Worm (Caenorhabditis elegans) whole organism, L3 larva: ENCODE results near the gene C31H2.4.

Experiments used
- aly-2 ChIP-seq: fragments of 150-350 bp; optimal IDR thresholded peaks from 2 replicates; lab custom pipeline; 2014; ENCODE audit warnings: missing biosample characterization, missing genetic modification characterization
- egl-27 ChIP-seq: sonication (generic microtip); optimal IDR thresholded peaks from 4 replicates; lab custom pipeline; 2017; ENCODE audit warnings: missing biosample characterization, missing genetic modification reagents, missing genetic modification characterization
- hmg-11 ChIP-seq: sonication (generic microtip); optimal IDR thresholded peaks from 2 replicates; lab custom pipeline; 2016; ENCODE audit warnings: missing genetic modification characterization, missing compliant biosample characterization
- nhr-12 ChIP-seq: fragments of 150-350 bp; optimal IDR thresholded peaks from 2 replicates; lab custom pipeline; 2014; ENCODE audit warnings: missing biosample characterization, missing genetic modification characterization
- nhr-25 ChIP-seq: sonication (generic microtip); optimal IDR thresholded peaks from 2 replicates; lab custom pipeline; 2017; ENCODE audit warnings: missing biosample characterization, missing genetic modification characterization
- nhr-77 ChIP-seq: fragments of 150-350 bp; optimal IDR thresholded peaks from 2 replicates; lab custom pipeline; 2014; ENCODE audit warnings: missing biosample characterization, missing genetic modification characterization
- snpc-4 ChIP-seq: fragments of 150-350 bp; optimal IDR thresholded peaks from 2 replicates; lab custom pipeline; 2014; ENCODE audit warnings: missing biosample characterization, missing genetic modification characterization
- ztf-11 ChIP-seq: fragments of 150-350 bp; optimal IDR thresholded peaks from 2 replicates; lab custom pipeline; 2014; ENCODE audit warnings: missing biosample characterization, missing genetic modification characterization

DNA sequence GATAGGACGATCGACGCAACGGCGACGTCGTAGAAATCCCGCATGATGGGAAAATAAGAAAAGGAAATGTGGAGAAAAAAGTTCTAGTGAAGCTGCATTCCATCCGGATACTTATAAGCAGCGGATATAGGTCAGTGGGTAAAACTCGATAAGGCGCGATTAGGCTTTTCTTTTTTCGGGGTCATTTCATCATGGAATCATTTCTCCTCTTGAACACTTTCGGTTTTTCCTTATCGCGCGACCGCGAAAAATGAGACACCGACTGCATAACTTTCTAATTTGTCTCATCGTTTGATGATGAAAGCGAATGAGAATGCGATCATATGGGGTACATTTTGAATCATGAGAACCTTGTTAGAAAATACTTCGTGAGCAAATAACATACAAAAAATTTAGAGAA lies 9.1 kb downstream of the C31H2.4 start, which contains the start of gene dpy-8:
- TF ChIP-seq hmg-11 (no peak), ztf-11 (tag; lab: Kevin White, UChicago) (no peak), nhr-12 (no peak), nhr-77 (tag; lab: Kevin White, UChicago) (no peak), snpc-4 (tag; lab: Kevin White, UChicago) (no peak), aly-2 (tag; lab: Kevin White, UChicago) (no peak), egl-27 (tag; lab: Kevin White, UChicago) (no peak), nhr-25 (tag; lab: Kevin White, UChicago) (no peak)
